Worm (Caenorhabditis elegans): Measurements from ENCODE around the gene ZK546.5.

The ZK546.5 gene

DNA sequence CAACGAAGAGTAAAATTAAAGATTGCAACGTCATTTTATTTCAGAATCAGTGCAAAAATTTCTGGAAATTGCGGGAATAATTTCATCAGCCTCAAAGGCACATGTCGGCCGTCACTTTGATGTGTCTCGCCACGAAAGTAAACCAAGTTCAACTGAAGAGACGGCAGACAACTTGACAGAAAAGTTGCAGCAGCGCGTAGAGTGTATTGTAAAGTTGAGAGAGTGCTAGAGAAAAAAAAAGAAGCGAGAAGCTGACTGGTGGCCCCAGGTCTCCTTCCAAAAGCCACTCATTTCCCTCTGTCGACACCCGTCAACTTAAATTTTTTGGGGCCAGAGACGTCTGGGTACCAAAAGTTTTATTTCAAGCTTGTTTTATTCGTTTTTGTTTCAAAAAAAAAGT is 31.3 kb upstream of the ZK546.5 start (continued):
- TF ChIP-seq nfya-1 (tag; optimal IDR thresholded peaks at IDR 0.05; ENCODE audit: insufficient read depth): peak; percentile 96
- peak; percentile 70 for TF ChIP-seq skn-1 (tag; optimal IDR thresholded peaks at IDR 0.05)
- TF ChIP-seq nhr-23 (tag; optimal IDR thresholded peaks at IDR 0.05): peak; percentile 47

DNA sequence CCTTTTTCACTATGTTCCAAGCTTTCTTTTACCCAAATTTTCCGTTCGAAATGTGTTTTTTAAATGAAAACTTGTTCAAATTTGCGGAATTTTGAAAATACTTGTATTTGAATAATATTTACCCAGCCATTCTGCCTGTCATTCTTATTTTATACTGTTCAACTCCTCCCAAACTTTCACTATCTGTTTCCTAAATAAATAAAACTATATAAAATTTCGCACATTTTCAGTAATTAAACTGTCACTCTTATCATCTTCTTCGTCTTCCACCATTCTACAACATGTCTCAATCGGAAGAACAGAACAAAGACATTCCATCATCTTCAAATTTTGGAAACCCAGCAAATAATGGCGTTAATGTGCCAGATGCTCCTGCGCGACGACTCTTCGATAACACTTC is 30.8 kb upstream of the ZK546.5 start, which contains the start of gene btbd-10:
Gene btbd-10, plus strand, starts transcription at position 231 of the 400 bp plus-strand sequence.
- TF ChIP-seq ceh-82 (tag; optimal IDR thresholded peaks at IDR 0.05) (no peak), elt-2 (tag; optimal IDR thresholded peaks at IDR 0.05) (peak; percentile 75)

DNA sequence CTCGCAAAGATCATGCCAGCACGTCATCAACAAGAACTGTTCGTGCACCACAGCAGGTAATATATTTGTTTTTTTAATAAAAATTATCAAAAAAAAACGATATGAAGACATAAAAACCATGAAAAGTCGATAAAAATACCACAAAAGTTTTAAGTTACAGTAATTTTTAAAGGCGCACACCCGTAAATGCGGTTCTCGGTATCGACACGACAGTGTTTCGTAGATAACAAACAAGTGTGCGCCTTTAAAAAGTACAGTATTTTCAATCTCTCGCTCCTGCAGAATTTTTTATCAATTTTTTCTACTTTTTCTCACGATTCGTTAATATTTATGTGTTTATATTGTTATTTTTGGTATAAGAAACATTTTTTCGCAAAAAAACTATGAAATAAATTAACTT is 30.3 kb upstream of the ZK546.5 start:
- TF ChIP-seq aly-2 (tag; optimal IDR thresholded peaks at IDR 0.05) (no peak), elt-2 (tag; optimal IDR thresholded peaks at IDR 0.05) (no peak), lin-15B (tag; optimal IDR thresholded peaks at IDR 0.05) (no peak), jun-1 (tag; optimal IDR thresholded peaks at IDR 0.05) (no peak), nhr-67 (tag; optimal IDR thresholded peaks at IDR 0.05) (no peak), zag-1 (tag; optimal IDR thresholded peaks at IDR 0.05) (no peak), nhr-28 (tag; optimal IDR thresholded peaks at IDR 0.05) (no peak), egl-5 (tag; optimal IDR thresholded peaks at IDR 0.05) (no peak), ama-1 (optimal IDR thresholded peaks at IDR 0.05) (no peak), ceh-28 (tag; optimal IDR thresholded peaks at IDR 0.05) (no peak), mml-1 (tag; optimal IDR thresholded peaks at IDR 0.05) (no peak), unc-62 (GFP tag; optimal IDR thresholded peaks at IDR 0.05) (no peak), ceh-82 (tag; optimal IDR thresholded peaks at IDR 0.05) (no peak), fos-1 (tag; optimal IDR thresholded peaks at IDR 0.05) (no peak), ZK546.5 (tag; optimal IDR thresholded peaks at IDR 0.05) (no peak), nhr-23 (tag; optimal IDR thresholded peaks at IDR 0.05) (no peak), lin-39 (tag; optimal IDR thresholded peaks at IDR 0.05) (no peak), pqm-1 (tag; optimal IDR thresholded peaks at IDR 0.05) (no peak)

DNA sequence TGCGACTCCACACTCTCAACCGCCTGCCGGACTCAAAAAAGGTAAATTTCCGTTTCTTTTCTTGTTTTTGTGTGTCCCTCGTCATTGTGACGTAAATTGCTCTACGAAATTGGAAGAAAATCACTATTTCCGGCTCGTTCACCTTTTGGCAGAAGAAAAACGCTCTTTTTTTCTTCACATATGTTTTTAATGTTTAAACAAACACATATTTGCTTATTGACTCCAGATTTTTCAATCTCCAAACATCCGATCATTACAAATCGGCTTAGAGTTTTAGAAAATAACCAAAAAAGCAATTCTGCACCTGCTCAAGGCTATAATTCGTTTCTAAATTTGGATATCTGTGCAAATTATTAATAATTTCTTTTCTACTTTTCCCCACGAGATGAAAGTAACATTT is 29.7 kb upstream of the ZK546.5 start:
- TF ChIP-seq ceh-82 (tag; optimal IDR thresholded peaks at IDR 0.05): no peak
- no peak for TF ChIP-seq ZK546.5 (tag; optimal IDR thresholded peaks at IDR 0.05)
- no peak for TF ChIP-seq tbx-2 (tag; optimal IDR thresholded peaks at IDR 0.05)
- TF ChIP-seq nhr-43 (tag; optimal IDR thresholded peaks at IDR 0.05; ENCODE audit: poor library complexity, severe bottlenecking): no peak
- TF ChIP-seq nhr-25 (tag; optimal IDR thresholded peaks at IDR 0.05): no peak
- no peak for TF ChIP-seq unc-39 (tag; optimal IDR thresholded peaks at IDR 0.05)
- no peak for TF ChIP-seq ztf-11 (tag; optimal IDR thresholded peaks at IDR 0.05)
- TF ChIP-seq nfya-1 (tag; optimal IDR thresholded peaks at IDR 0.05; ENCODE audit: insufficient read depth): no peak
- TF ChIP-seq egl-5 (tag; optimal IDR thresholded peaks at IDR 0.05): no peak
- no peak for TF ChIP-seq lsy-12 (tag; optimal IDR thresholded peaks at IDR 0.05)
- no peak for TF ChIP-seq lin-15B (tag; optimal IDR thresholded peaks at IDR 0.05)

DNA sequence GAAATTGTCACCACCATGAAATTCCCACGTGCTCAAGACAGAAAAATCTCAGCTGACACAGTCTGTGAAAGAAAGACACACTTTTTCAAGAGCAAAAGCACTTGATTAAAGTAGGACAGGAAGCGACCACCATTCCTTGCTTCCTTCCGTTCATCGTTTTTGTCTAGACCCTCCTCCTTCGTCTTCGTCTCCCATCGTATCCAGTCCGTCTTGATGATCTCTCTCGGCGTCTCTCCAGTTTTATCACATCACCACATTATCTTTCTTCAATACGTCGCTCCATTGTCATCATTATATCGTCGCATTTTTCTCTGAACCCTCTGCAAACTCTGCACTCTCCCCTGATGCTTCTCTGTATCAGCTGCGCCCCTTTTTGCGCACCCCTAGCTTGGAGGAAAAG is 27.5 kb upstream of the ZK546.5 start:
- TF ChIP-seq egl-27 (tag; optimal IDR thresholded peaks at IDR 0.05) (no peak), unc-39 (tag; optimal IDR thresholded peaks at IDR 0.05) (no peak), egl-5 (tag; optimal IDR thresholded peaks at IDR 0.05) (peak; percentile 88), nhr-23 (tag; optimal IDR thresholded peaks at IDR 0.05) (peak; percentile 26), nhr-67 (tag; optimal IDR thresholded peaks at IDR 0.05) (no peak), lsy-12 (tag; optimal IDR thresholded peaks at IDR 0.05) (no peak), ztf-11 (tag; optimal IDR thresholded peaks at IDR 0.05) (no peak), elt-2 (tag; optimal IDR thresholded peaks at IDR 0.05) (peak; percentile 22), skn-1 (tag; optimal IDR thresholded peaks at IDR 0.05) (peak; percentile 93), tbx-2 (tag; optimal IDR thresholded peaks at IDR 0.05) (peak; percentile 5), unc-62 (GFP tag; optimal IDR thresholded peaks at IDR 0.05) (no peak), nfya-1 (tag; optimal IDR thresholded peaks at IDR 0.05; ENCODE audit: insufficient read depth) (peak; percentile 48), R02D3.7 (tag; optimal IDR thresholded peaks at IDR 0.05) (no peak), lin-39 (tag; optimal IDR thresholded peaks at IDR 0.05) (peak; percentile 25)

DNA sequence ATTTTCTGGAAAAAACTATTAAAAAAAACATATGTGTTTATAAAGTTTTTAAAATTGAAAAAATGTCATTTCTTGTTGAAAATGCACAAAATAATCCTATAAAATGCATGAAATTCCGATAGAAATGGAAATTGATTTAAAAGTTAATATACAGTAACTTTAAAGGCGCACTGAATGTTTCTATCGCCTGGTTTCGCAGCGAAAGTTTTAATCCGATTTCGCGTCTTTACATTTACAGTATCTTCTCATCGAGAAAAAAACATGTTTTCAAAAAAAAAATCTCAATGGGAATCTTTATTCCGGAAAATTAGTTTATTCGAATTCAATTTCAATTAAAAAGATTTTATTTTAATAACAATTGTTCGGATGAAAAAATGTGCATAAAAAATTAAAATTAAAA is 21.4 kb upstream of the ZK546.5 start, which contains the start of gene R05F9.11:
Gene R05F9.11, minus strand, starts transcription at position 5 of the 400 bp plus-strand sequence.
- TF ChIP-seq elt-1 (tag; optimal IDR thresholded peaks at IDR 0.05) (no peak), elt-2 (tag; optimal IDR thresholded peaks at IDR 0.05) (peak; percentile 13)

DNA sequence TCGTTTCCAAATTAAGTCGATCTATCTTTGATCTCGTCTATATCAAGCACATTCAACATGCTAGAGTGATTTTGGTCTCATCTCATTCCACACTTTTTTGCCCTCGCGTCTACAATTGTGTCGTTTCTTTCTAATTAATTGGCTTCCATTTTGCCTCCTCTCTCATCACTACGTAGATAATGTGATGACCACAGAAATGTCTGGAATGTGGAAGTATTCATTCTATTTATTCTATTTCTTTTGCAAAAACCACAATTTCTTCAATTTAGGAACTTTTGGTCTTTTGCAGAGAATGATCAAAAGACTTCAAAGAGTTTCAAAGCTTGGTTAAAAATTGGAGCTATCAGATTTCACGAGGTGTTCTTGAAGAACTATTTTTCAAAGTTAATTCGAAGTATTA is 20.0 kb upstream of the ZK546.5 start:
- no peak for TF ChIP-seq skn-1 (tag; optimal IDR thresholded peaks at IDR 0.05)
- TF ChIP-seq nhr-25 (tag; optimal IDR thresholded peaks at IDR 0.05): no peak
- TF ChIP-seq egl-27 (tag; optimal IDR thresholded peaks at IDR 0.05): no peak
- TF ChIP-seq unc-62 (GFP tag; optimal IDR thresholded peaks at IDR 0.05): no peak
- no peak for TF ChIP-seq tbx-2 (tag; optimal IDR thresholded peaks at IDR 0.05)
- TF ChIP-seq ceh-9 (tag; optimal IDR thresholded peaks at IDR 0.05): no peak
- no peak for TF ChIP-seq eor-1 (tag; optimal IDR thresholded peaks at IDR 0.05)
- no peak for TF ChIP-seq R02D3.7 (tag; optimal IDR thresholded peaks at IDR 0.05)
- no peak for TF ChIP-seq ztf-11 (tag; optimal IDR thresholded peaks at IDR 0.05)
- TF ChIP-seq hmg-11 (tag; optimal IDR thresholded peaks at IDR 0.05): no peak
- TF ChIP-seq nhr-237 (tag; optimal IDR thresholded peaks at IDR 0.05): no peak
- no peak for TF ChIP-seq nhr-28 (tag; optimal IDR thresholded peaks at IDR 0.05)
- TF ChIP-seq elt-1 (tag; optimal IDR thresholded peaks at IDR 0.05): no peak
- no peak for TF ChIP-seq nhr-12 (tag; optimal IDR thresholded peaks at IDR 0.05)
- TF ChIP-seq lin-39 (tag; optimal IDR thresholded peaks at IDR 0.05): no peak
- TF ChIP-seq jun-1 (tag; optimal IDR thresholded peaks at IDR 0.05): no peak
- TF ChIP-seq fkh-10 (GFP tag; optimal IDR thresholded peaks at IDR 0.05): no peak
- no peak for TF ChIP-seq elt-3 (tag; optimal IDR thresholded peaks at IDR 0.05)
- no peak for TF ChIP-seq egl-5 (tag; optimal IDR thresholded peaks at IDR 0.05)
- TF ChIP-seq fkh-2 (tag; optimal IDR thresholded peaks at IDR 0.05): no peak

All from whole organism, L3 larva.